Worm (Caenorhabditis elegans): ENCODE data around the gene msp-152.

The msp-152 gene

ce11 chrII:4937743-4938142 lies 4.9 kb downstream of the msp-152 start, which contains the start of gene ZK546.4:
ZK546.4 (plus strand) TSS chrII:4938043.
- no peak for TF ChIP-seq sox-4 (tag; optimal IDR thresholded peaks at IDR 0.05)
- no peak for TF ChIP-seq nhr-76 (tag; optimal IDR thresholded peaks at IDR 0.05)
- no peak for TF ChIP-seq Y116A8C.19 (tag; optimal IDR thresholded peaks at IDR 0.05; ENCODE audit: borderline replicate concordance)
- no peak for TF ChIP-seq efl-3 (GFP tag; optimal IDR thresholded peaks at IDR 0.05)
- TF ChIP-seq mdl-1 (tag; optimal IDR thresholded peaks at IDR 0.05), result no peak
- TF ChIP-seq unc-98 (GFP tag; IDR thresholded peaks at IDR 0.05), result no peak
- no peak for TF ChIP-seq alr-1 (tag; optimal IDR thresholded peaks at IDR 0.05; ENCODE audit: borderline replicate concordance)
- TF ChIP-seq ceh-90 (tag; optimal IDR thresholded peaks at IDR 0.05), result no peak
- TF ChIP-seq hlh-17 (GFP tag; optimal IDR thresholded peaks at IDR 0.05; ENCODE audit: borderline replicate concordance), result no peak
- TF ChIP-seq mef-2 (tag; optimal IDR thresholded peaks at IDR 0.05), result no peak
- no peak for TF ChIP-seq vab-15 (tag; optimal IDR thresholded peaks at IDR 0.05)
- no peak for TF ChIP-seq pqm-1 (tag; optimal IDR thresholded peaks at IDR 0.05)
- TF ChIP-seq nhr-47 (tag; optimal IDR thresholded peaks at IDR 0.05), result no peak
- TF ChIP-seq mep-1 (tag; optimal IDR thresholded peaks at IDR 0.05), result no peak
- no peak for TF ChIP-seq nhr-84 (tag; optimal IDR thresholded peaks at IDR 0.05)
- no peak for TF ChIP-seq ztf-11 (tag; optimal IDR thresholded peaks at IDR 0.05)
- TF ChIP-seq nhr-11 (tag; optimal IDR thresholded peaks at IDR 0.05), result no peak
- no peak for TF ChIP-seq ceh-82 (tag; optimal IDR thresholded peaks at IDR 0.05)

ce11 chrII:4941050-4941449 lies 8.2 kb downstream of the msp-152 start, which contains the start of gene cblc-1:
cblc-1 (minus strand) TSS chrII:4941150.
- TF ChIP-seq ces-1 (GFP tag; optimal IDR thresholded peaks at IDR 0.05) (no peak), snpc-4 (tag; optimal IDR thresholded peaks at IDR 0.05) (no peak), nhr-90 (tag; optimal IDR thresholded peaks at IDR 0.05; ENCODE audit: poor library complexity) (no peak), nhr-77 (tag; optimal IDR thresholded peaks at IDR 0.05) (no peak), xbp-1 (tag; optimal IDR thresholded peaks at IDR 0.05) (no peak), lin-35 (GFP tag; optimal IDR thresholded peaks at IDR 0.05) (no peak), ceh-88 (GFP tag; IDR thresholded peaks at IDR 0.05) (no peak), lsy-2 (tag; optimal IDR thresholded peaks at IDR 0.05) (no peak)

ce11 chrII:4941541-4942206 lies 8.8 kb downstream of the msp-152 start, which contains the start of gene ZK546.19:
ZK546.19 (plus strand) TSS chrII:4941726.
- TF ChIP-seq fkh-10 (GFP tag; optimal IDR thresholded peaks at IDR 0.05) (no peak), elt-3 (tag; optimal IDR thresholded peaks at IDR 0.05) (no peak), nhr-90 (tag; optimal IDR thresholded peaks at IDR 0.05; ENCODE audit: poor library complexity) (no peak), C16A3.4 (tag; optimal IDR thresholded peaks at IDR 0.05) (peak; percentile 31), blmp-1 (tag; optimal IDR thresholded peaks at IDR 0.05) (peak; percentile 49), isw-1 (GFP tag; IDR thresholded peaks at IDR 0.05) (no peak), lin-14 (GFP tag; optimal IDR thresholded peaks at IDR 0.05) (peak; percentile 69), ces-1 (GFP tag; optimal IDR thresholded peaks at IDR 0.05) (no peak), lin-35 (GFP tag; optimal IDR thresholded peaks at IDR 0.05) (no peak), ztf-4 (tag; optimal IDR thresholded peaks at IDR 0.05) (no peak), hlh-17 (GFP tag; optimal IDR thresholded peaks at IDR 0.05; ENCODE audit: borderline replicate concordance) (no peak), nhr-84 (tag; optimal IDR thresholded peaks at IDR 0.05) (no peak), lin-39 (tag; optimal IDR thresholded peaks at IDR 0.05) (no peak), skn-1 (tag; optimal IDR thresholded peaks at IDR 0.05) (no peak), sup-37 (GFP tag; optimal IDR thresholded peaks at IDR 0.05) (no peak), dpl-1 (GFP tag; optimal IDR thresholded peaks at IDR 0.05) (no peak), nhr-28 (tag; optimal IDR thresholded peaks at IDR 0.05) (no peak), unc-86 (tag; optimal IDR thresholded peaks at IDR 0.05) (no peak), nhr-77 (tag; optimal IDR thresholded peaks at IDR 0.05) (no peak), fos-1 (tag; optimal IDR thresholded peaks at IDR 0.05) (no peak), nhr-237 (tag; optimal IDR thresholded peaks at IDR 0.05) (no peak), nhr-85 (tag) (peak; percentile 60), nhr-47 (tag; optimal IDR thresholded peaks at IDR 0.05) (no peak), elt-2 (tag; optimal IDR thresholded peaks at IDR 0.05) (peak; percentile 39), lsy-2 (tag; optimal IDR thresholded peaks at IDR 0.05) (peak in 1 of 2 experiments; percentile 15), nhr-71 (tag; optimal IDR thresholded peaks at IDR 0.05) (peak; percentile 39), sox-4 (tag; optimal IDR thresholded peaks at IDR 0.05) (no peak), mep-1 (tag; optimal IDR thresholded peaks at IDR 0.05) (no peak), hlh-4 (tag; optimal IDR thresholded peaks at IDR 0.05) (no peak), ceh-82 (tag; optimal IDR thresholded peaks at IDR 0.05) (no peak)
